Worm (Caenorhabditis elegans) whole organism, midembryonic: Measurements from ENCODE around the gene oac-55.

ENCODE experiments used
- T22C8.4 ChIP-seq: fragments of 200-800 bp; sonication (Bioruptor generic); IDR thresholded peaks from 2 replicates; pipeline ENCODE4 v1.3.6; 2022; ENCODE audit warnings: missing genetic modification characterization, missing compliant biosample characterization
- cog-1 ChIP-seq: sonication (generic microtip); optimal IDR thresholded peaks from 2 replicates; lab custom pipeline; 2016; ENCODE audit warnings: missing genetic modification characterization, missing compliant biosample characterization
- flt-1 ChIP-seq: fragments of 200-800 bp; sonication (Bioruptor generic); IDR thresholded peaks from 2 replicates; pipeline ENCODE4 v1.3.6; 2022; ENCODE audit warnings: missing genetic modification characterization, missing compliant biosample characterization
- klf-2 ChIP-seq: fragments of 200-800 bp; sonication (Bioruptor generic); conservative IDR thresholded peaks from 2 replicates; pipeline ENCODE4 v1.3.6; 2022; ENCODE audit warnings: missing genetic modification reagents, missing genetic modification characterization, missing compliant biosample characterization
- med-1 ChIP-seq: sonication (generic microtip); optimal IDR thresholded peaks from 2 replicates; lab custom pipeline; 2017; ENCODE audit warnings: missing genetic modification characterization, mild to moderate bottlenecking, missing compliant biosample characterization, antibody characterized with exemption, missing genetic modification reagents; ENCODE audit not compliant: insufficient read depth
- ref-1 ChIP-seq: fragments of 200-800 bp; sonication (Bioruptor generic); conservative IDR thresholded peaks from 2 replicates; pipeline ENCODE4 v1.3.6; 2022; ENCODE audit warnings: missing genetic modification reagents, missing genetic modification characterization, missing compliant biosample characterization
- tab-1 ChIP-seq: fragments of 200-800 bp; sonication (Bioruptor generic); IDR thresholded peaks from 2 replicates; pipeline ENCODE4 v1.3.6; 2022; ENCODE audit warnings: missing genetic modification characterization, missing compliant biosample characterization
- ztf-23 ChIP-seq: fragments of 200-800 bp; sonication (Bioruptor generic); IDR thresholded peaks from 2 replicates; pipeline ENCODE4 v1.3.6; 2022; ENCODE audit warnings: missing genetic modification reagents, missing genetic modification characterization, missing compliant biosample characterization
- ztf-29 ChIP-seq: fragments of 200-800 bp; sonication (Bioruptor generic); IDR thresholded peaks from 2 replicates; pipeline ENCODE4 v1.3.6; 2022; ENCODE audit warnings: missing genetic modification reagents, missing genetic modification characterization, missing compliant biosample characterization

Gene oac-55

DNA sequence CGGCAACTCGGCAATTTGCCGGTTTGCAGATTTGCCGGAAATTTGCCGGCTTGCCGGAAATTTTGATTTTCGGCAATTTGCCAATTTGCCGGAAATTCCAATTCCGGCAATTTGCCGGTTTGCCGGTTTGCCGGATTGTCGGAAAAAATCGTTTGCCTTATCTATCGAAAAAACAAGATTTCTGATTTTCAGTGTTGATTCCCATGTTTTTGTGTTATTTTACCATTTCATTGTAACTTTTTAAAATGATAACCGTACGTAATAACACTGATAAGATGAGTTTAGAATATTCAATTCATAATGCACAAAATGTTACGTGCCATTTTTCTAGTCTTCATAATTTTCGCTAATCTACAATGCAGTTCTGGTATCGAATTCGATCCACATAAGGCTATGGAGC lies at the start of gene oac-55:
Gene oac-55, plus strand, starts transcription at position 301 of the 400 bp plus-strand sequence.
- TF ChIP-seq klf-2 (GFP tag; lab: Robert Waterston, UW) = no peak
- no peak for TF ChIP-seq tab-1
- TF ChIP-seq flt-1 = no peak
- TF ChIP-seq T22C8.4 (GFP tag; lab: Robert Waterston, UW) = no peak
- TF ChIP-seq ztf-23 (GFP tag; lab: Robert Waterston, UW) = no peak
- no peak for TF ChIP-seq med-1 (GFP tag; lab: Kevin White, UChicago)
- no peak for TF ChIP-seq ztf-29 (GFP tag; lab: Robert Waterston, UW)
- no peak for TF ChIP-seq cog-1 (tag; lab: Kevin White, UChicago)
- TF ChIP-seq ref-1 (GFP tag; lab: Robert Waterston, UW) = no peak

DNA sequence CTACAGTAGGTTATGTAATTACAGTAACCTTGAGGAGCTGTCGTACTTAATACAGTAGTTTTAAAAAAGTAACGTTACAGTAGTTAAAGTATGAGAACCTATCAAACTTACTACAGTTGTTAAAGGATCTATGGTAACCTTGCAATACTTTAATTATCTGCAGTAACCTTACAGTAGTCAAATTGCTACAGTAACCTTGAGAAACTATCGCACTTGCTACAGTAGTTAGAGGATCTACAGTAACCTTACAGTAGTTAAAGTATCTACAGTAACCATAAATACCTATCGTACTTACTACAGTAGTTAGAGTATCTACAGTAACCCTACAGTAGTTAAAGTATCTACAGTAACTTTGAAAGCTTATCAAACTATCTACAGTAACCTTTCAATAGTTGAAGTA lies 49.4 kb upstream of the oac-55 start:
- TF ChIP-seq tab-1 (no peak), ref-1 (GFP tag; lab: Robert Waterston, UW) (no peak), ztf-29 (GFP tag; lab: Robert Waterston, UW) (no peak), ztf-23 (GFP tag; lab: Robert Waterston, UW) (no peak), flt-1 (no peak), klf-2 (GFP tag; lab: Robert Waterston, UW) (no peak), med-1 (GFP tag; lab: Kevin White, UChicago) (no peak), cog-1 (tag; lab: Kevin White, UChicago) (no peak), T22C8.4 (GFP tag; lab: Robert Waterston, UW) (no peak)

DNA sequence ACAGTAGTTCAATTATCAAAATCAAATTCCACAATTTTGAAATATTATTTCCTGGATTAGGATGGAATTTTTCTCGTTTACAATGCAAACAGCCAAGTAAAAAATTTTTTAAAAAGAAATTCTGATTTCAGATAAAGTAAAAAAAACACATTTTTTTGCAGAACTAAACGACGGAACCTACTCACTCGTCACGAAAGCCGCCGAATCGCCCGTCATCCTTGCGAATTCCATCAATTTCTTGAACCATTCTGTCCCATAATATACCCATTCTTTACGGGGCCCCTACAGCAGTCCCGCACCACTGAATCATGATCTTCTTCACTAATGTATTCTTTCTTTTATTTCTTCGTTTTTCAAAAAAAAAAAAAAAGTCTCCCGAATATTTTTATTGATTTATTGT lies 48.7 kb upstream of the oac-55 start:
- TF ChIP-seq T22C8.4 (GFP tag; lab: Robert Waterston, UW) (no peak), flt-1 (no peak), klf-2 (GFP tag; lab: Robert Waterston, UW) (no peak), ref-1 (GFP tag; lab: Robert Waterston, UW) (no peak), cog-1 (tag; lab: Kevin White, UChicago) (no peak), ztf-29 (GFP tag; lab: Robert Waterston, UW) (no peak), ztf-23 (GFP tag; lab: Robert Waterston, UW) (no peak), med-1 (GFP tag; lab: Kevin White, UChicago) (no peak), tab-1 (no peak)

DNA sequence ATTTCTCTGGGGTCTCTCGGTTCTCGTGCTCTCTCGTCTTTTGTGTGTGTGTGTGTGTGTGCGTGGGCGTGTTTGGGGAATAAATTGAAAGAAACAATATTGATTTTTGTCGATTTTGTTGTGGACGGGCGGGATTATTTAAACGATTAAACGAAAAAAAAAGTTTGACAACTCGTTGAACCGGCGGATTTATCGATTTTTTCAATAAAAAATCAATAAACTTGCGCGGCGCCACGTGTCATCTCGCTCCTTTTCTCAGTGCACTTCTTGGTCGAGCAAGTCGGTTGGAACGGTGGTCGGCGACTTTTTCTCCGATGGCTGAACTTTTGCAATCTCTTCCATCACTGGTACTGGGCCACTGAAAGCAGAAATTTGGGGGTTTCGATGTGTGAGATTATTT lies 48.0 kb upstream of the oac-55 start:
- TF ChIP-seq T22C8.4 (GFP tag; lab: Robert Waterston, UW) (peak; percentile 79), cog-1 (tag; lab: Kevin White, UChicago) (no peak), tab-1 (no peak), ztf-23 (GFP tag; lab: Robert Waterston, UW) (no peak)

DNA sequence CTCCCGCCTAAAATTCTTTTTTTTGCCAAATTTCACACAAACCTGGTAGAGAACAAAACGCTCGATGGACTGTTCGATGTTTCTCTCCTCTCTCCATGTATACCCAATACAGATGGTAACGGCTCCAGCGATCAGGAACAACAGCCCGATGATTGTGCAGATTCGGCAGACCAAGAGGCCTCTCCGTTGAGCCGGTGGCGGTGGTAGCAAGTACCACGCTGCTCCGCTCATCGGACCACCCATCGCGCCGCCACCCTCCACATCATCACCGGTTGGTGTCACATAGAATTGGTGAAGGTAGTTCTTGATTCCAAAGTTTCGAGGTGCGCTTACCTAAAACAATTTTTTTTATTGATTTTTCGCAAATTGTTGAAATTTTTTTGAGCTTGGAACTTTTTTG lies 46.2 kb upstream of the oac-55 start:
- TF ChIP-seq tab-1 = no peak
- no peak for TF ChIP-seq klf-2 (GFP tag; lab: Robert Waterston, UW)
- TF ChIP-seq med-1 (GFP tag; lab: Kevin White, UChicago) = no peak
- no peak for TF ChIP-seq T22C8.4 (GFP tag; lab: Robert Waterston, UW)
- no peak for TF ChIP-seq cog-1 (tag; lab: Kevin White, UChicago)
- TF ChIP-seq ref-1 (GFP tag; lab: Robert Waterston, UW) = no peak

DNA sequence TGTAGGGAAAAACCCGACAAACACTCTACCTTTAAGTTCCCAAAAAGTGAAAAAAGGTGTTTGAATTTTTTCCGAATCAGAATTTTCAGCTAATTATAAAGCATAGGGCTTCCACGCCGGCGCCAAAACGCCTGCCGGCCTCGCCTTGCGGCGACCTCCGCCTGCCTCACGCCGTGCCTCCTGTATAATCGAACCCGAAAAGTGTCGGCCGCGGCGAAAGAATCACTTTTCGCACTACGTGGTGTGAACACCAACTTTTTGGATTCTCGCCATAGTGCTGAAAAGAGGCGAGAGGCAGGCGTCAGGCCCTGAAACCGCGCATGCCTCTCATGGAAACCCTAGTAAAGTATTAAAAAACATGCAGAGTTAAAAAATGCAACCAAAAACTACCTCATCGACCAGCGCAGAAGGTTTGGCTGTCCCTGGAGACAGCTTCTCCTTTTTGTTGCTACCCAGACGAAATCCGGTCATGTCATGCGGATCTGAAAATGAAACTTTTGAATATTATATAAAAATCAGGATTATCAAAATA lies 45.4 kb upstream of the oac-55 start, which contains the start of gene nrsn-1:
Gene nrsn-1, minus strand, starts transcription at position 482 of the 532 bp plus-strand sequence.
- TF ChIP-seq ref-1 (GFP tag; lab: Robert Waterston, UW) (no peak), tab-1 (0 out of 2 replicates have a peak, but pooled peaks have one; percentile 19)

DNA sequence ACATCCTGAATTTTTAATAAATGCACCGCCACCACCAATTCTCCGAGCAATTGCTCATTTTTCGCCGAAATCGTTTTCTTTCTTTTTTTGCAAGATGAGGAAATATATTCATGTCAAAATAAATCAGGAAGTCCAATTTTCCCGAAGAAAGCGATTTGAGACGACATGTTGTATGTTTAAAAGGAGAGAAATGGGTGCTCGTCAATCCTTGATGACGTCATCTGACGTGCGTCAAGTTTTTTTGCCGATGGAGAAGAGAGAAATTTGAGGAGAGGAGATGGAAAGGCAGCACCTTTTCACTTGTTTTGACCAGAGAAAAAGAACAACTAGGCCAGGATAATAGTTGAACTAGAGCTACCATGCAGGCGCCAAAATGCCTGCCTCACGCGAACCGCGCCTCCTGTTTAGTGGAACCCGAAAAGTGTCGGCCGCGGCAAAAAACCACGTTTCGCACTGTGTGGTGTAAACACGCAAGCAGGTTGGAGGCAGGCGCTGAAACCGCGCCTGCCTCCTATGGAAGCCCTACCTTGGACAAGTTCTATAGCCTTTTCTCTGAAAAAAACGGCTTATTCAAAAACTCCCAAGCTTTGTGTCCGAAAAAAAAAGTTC lies 44.6 kb upstream of the oac-55 start:
- TF ChIP-seq med-1 (GFP tag; lab: Kevin White, UChicago) (no peak), flt-1 (no peak), klf-2 (GFP tag; lab: Robert Waterston, UW) (no peak), tab-1 (no peak), cog-1 (tag; lab: Kevin White, UChicago) (no peak), ztf-23 (GFP tag; lab: Robert Waterston, UW) (no peak), ztf-29 (GFP tag; lab: Robert Waterston, UW) (no peak), ref-1 (GFP tag; lab: Robert Waterston, UW) (no peak), T22C8.4 (GFP tag; lab: Robert Waterston, UW) (no peak)

DNA sequence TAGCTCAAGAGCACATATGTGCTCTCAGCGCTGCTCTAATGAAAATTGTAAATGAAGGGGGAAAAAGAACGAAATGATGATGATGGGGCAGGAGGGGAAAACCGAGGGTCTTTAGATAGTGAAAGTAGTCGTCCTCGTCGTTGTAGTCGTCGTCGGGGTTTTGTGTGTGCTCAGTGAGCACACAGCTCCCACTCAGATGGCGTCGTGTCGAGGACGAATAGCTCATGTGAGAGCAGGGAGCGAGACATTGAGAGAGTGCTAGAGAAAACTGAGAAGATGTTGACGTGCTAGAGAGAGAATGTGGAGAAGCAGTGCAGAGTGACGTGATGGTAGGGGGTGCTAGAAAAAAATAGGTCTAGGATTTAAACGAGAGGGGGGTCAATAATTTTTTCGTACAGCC lies 43.2 kb upstream of the oac-55 start:
- TF ChIP-seq ztf-29 (GFP tag; lab: Robert Waterston, UW) = no peak
- no peak for TF ChIP-seq ref-1 (GFP tag; lab: Robert Waterston, UW)
- TF ChIP-seq T22C8.4 (GFP tag; lab: Robert Waterston, UW) = no peak
- TF ChIP-seq ztf-23 (GFP tag; lab: Robert Waterston, UW) = no peak
- no peak for TF ChIP-seq klf-2 (GFP tag; lab: Robert Waterston, UW)
- no peak for TF ChIP-seq cog-1 (tag; lab: Kevin White, UChicago)

DNA sequence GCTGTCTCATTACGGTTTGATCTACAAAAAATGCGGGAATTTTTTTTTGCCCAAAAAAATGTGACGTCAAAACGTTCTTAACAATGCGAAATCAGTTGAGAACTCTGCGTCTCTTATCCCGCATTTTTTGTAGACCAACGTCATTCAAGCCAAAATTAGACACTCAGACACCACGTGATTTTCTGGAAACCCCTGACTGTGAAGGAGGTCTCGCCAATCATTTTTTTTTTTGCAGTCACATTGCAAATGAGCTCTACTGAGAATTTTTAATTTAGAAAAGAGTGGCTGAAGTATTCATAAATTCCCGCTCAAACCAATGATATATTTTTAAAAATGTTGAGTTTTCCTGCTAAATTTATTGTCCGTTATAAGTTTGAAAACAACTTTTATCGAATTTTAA lies 42.4 kb upstream of the oac-55 start:
- TF ChIP-seq med-1 (GFP tag; lab: Kevin White, UChicago) (no peak), cog-1 (tag; lab: Kevin White, UChicago) (no peak), ztf-23 (GFP tag; lab: Robert Waterston, UW) (no peak)

DNA sequence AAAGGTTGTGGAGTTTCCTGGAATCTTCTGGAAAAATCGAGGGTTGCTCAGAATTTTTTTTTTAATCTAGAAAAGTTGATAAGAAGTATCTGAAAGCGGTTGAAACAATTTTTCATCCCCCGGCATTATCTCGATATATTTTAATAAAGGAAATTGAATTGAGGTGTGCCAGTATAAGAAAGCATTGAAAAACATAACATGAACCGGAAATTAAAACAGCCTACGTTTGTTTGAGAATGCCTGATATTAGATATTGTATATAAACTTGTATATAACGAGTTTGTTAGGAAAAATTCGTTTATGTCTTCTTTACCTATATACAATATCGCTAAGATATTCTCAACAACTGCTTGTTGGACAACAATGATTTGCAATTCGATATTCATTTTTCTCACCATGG lies 36.2 kb upstream of the oac-55 start, which contains the start of gene str-30:
Gene str-30, plus strand, starts transcription at position 301 of the 400 bp plus-strand sequence.
- TF ChIP-seq tab-1 (no peak), flt-1 (no peak), klf-2 (GFP tag; lab: Robert Waterston, UW) (no peak), ztf-23 (GFP tag; lab: Robert Waterston, UW) (no peak), T22C8.4 (GFP tag; lab: Robert Waterston, UW) (no peak), cog-1 (tag; lab: Kevin White, UChicago) (no peak), ztf-29 (GFP tag; lab: Robert Waterston, UW) (no peak), med-1 (GFP tag; lab: Kevin White, UChicago) (no peak), ref-1 (GFP tag; lab: Robert Waterston, UW) (no peak)
